Worm (Caenorhabditis elegans) whole organism, early embryonic: ENCODE measurements around the gene F41E7.9.

Experiments
- B0310.2 ChIP-seq: sonication (generic microtip); optimal IDR thresholded peaks from 2 replicates; lab custom pipeline; 2016; ENCODE audit warnings: mild to moderate bottlenecking, missing genetic modification characterization, missing compliant biosample characterization
- F13C5.2 ChIP-seq: sonication (generic microtip); optimal IDR thresholded peaks from 2 replicates; lab custom pipeline; 2017; ENCODE audit warnings: mild to moderate bottlenecking, missing genetic modification characterization, inconsistent platforms, missing compliant biosample characterization
- aly-1 ChIP-seq: sonication (generic microtip); optimal IDR thresholded peaks from 2 replicates; lab custom pipeline; 2016; ENCODE audit warnings: missing genetic modification characterization, missing compliant biosample characterization
- ama-1 ChIP-seq: fragments of 150-350 bp; optimal IDR thresholded peaks from 2 replicates; lab custom pipeline; 2014
- ceh-13 ChIP-seq: fragments of 200-800 bp; sonication (Bioruptor generic); optimal IDR thresholded peaks from 2 replicates; lab custom pipeline; 2018; ENCODE audit warnings: mild to moderate bottlenecking, missing genetic modification characterization, missing compliant biosample characterization
- ceh-36 ChIP-seq: sonication (generic microtip); optimal IDR thresholded peaks from 2 replicates; lab custom pipeline; 2016; ENCODE audit warnings: missing genetic modification characterization, inconsistent platforms, missing compliant biosample characterization
- ets-7 ChIP-seq: sonication (generic microtip); optimal IDR thresholded peaks from 2 replicates; lab custom pipeline; 2016; ENCODE audit warnings: missing genotype, missing genetic modification characterization, missing compliant biosample characterization
- flt-1 ChIP-seq: fragments of 200-800 bp; sonication (Bioruptor generic); IDR thresholded peaks from 2 replicates; pipeline ENCODE4 v1.3.6; 2022; ENCODE audit warnings: missing genetic modification characterization, missing compliant biosample characterization
- hmbx-1 ChIP-seq: sonication (generic microtip); optimal IDR thresholded peaks from 2 replicates; lab custom pipeline; 2016; ENCODE audit warnings: mild to moderate bottlenecking, missing genetic modification characterization, missing compliant biosample characterization
- hmg-4 ChIP-seq: fragments of 200-800 bp; sonication (Bioruptor generic); optimal IDR thresholded peaks from 2 replicates; lab custom pipeline; 2018; ENCODE audit warnings: mild to moderate bottlenecking, missing genetic modification characterization, missing compliant biosample characterization
- hnd-1 ChIP-seq: sonication (generic microtip); optimal IDR thresholded peaks from 2 replicates; lab custom pipeline; 2016; ENCODE audit warnings: missing genetic modification characterization, missing compliant biosample characterization
- pes-1 ChIP-seq: fragments of 200-800 bp; sonication (Bioruptor generic); IDR thresholded peaks from 2 replicates; pipeline ENCODE4 v1.3.6; 2022; ENCODE audit warnings: missing genetic modification reagents, missing genetic modification characterization, missing compliant biosample characterization
- scrt-1 ChIP-seq: fragments of 200-800 bp; sonication (Bioruptor generic); IDR thresholded peaks from 2 replicates; pipeline ENCODE4 v1.3.6; 2022; ENCODE audit warnings: missing genetic modification characterization, missing compliant biosample characterization
- sea-1 ChIP-seq: fragments of 200-800 bp; sonication (Bioruptor generic); conservative IDR thresholded peaks from 2 replicates; pipeline ENCODE4 v1.3.6; 2022; ENCODE audit warnings: missing genetic modification characterization, missing compliant biosample characterization
- tbx-11 ChIP-seq: fragments of 200-800 bp; sonication (Bioruptor generic); IDR thresholded peaks from 2 replicates; pipeline ENCODE4 v1.3.6; 2022; ENCODE audit warnings: missing genetic modification characterization, missing compliant biosample characterization
- tbx-37 ChIP-seq: fragments of 200-800 bp; sonication (Bioruptor generic); conservative IDR thresholded peaks from 2 replicates; pipeline ENCODE4 v1.3.6; 2022; ENCODE audit warnings: missing genetic modification reagents, missing genetic modification characterization, missing compliant biosample characterization
- tra-4 ChIP-seq: sonication (generic microtip); optimal IDR thresholded peaks from 2 replicates; lab custom pipeline; 2017; ENCODE audit warnings: missing genetic modification characterization, missing compliant biosample characterization

Gene F41E7.9

ce11 chrX:10306289-10306688, 9.5 kb downstream of the F41E7.9 start, which contains the start of gene cnc-8:
TSS of gene cnc-8 (plus strand) at chrX:10306595.
- TF ChIP-seq tbx-37 (no peak), ceh-13 (GFP tag; lab: Kevin White, UChicago) (no peak), hmg-4 (GFP tag; lab: Kevin White, UChicago) (no peak), B0310.2 (tag; lab: Kevin White, UChicago) (no peak), pes-1 (GFP tag; lab: Robert Waterston, UW) (no peak), tra-4 (tag; lab: Kevin White, UChicago) (no peak), ceh-36 (no peak), hnd-1 (tag; lab: Kevin White, UChicago) (no peak)

- TF ChIP-seq B0310.2 (tag; lab: Kevin White, UChicago) = no peak
- TF ChIP-seq hmbx-1 = no peak
- TF ChIP-seq F13C5.2 (tag; lab: Kevin White, UChicago) = no peak
- TF ChIP-seq pes-1 (GFP tag; lab: Robert Waterston, UW) = no peak
- no peak for TF ChIP-seq ceh-36
- no peak for TF ChIP-seq sea-1 (GFP tag; lab: Robert Waterston, UW)
- no peak for TF ChIP-seq ceh-13 (GFP tag; lab: Kevin White, UChicago)
- TF ChIP-seq hnd-1 (tag; lab: Kevin White, UChicago) = no peak
- TF ChIP-seq aly-1 (tag; lab: Kevin White, UChicago) = no peak
- no peak for TF ChIP-seq scrt-1 (GFP tag; lab: Robert Waterston, UW)
- TF ChIP-seq tbx-37 = no peak
- TF ChIP-seq flt-1 (GFP tag; lab: Robert Waterston, UW) = no peak
- no peak for TF ChIP-seq ama-1 (lab: Kevin White, UChicago)
- TF ChIP-seq ets-7 = no peak
Measured at ce11 chrX:10304178-10304577, 11.6 kb downstream of the F41E7.9 start, which contains the start of gene fipr-21. TSS of gene fipr-21 (plus strand) at chrX:10304529.

ce11 chrX:10302430-10302829, 13.4 kb downstream of the F41E7.9 start, which contains the start of gene fip-5:
TSS of gene fip-5 (plus strand) at chrX:10302741.
- TF ChIP-seq ceh-13 (GFP tag; lab: Kevin White, UChicago) (no peak), sea-1 (GFP tag; lab: Robert Waterston, UW) (no peak), tra-4 (tag; lab: Kevin White, UChicago) (no peak), F13C5.2 (tag; lab: Kevin White, UChicago) (no peak), B0310.2 (tag; lab: Kevin White, UChicago) (no peak), pes-1 (GFP tag; lab: Robert Waterston, UW) (no peak), hmg-4 (GFP tag; lab: Kevin White, UChicago) (no peak), scrt-1 (GFP tag; lab: Robert Waterston, UW) (no peak)

ce11 chrX:10301920-10302319, 13.9 kb downstream of the F41E7.9 start:
- TF ChIP-seq tbx-37 = no peak
- TF ChIP-seq F13C5.2 (tag; lab: Kevin White, UChicago) = no peak
- no peak for TF ChIP-seq ceh-13 (GFP tag; lab: Kevin White, UChicago)
- TF ChIP-seq pes-1 (GFP tag; lab: Robert Waterston, UW) = no peak
- TF ChIP-seq B0310.2 (tag; lab: Kevin White, UChicago) = no peak
- TF ChIP-seq tra-4 (tag; lab: Kevin White, UChicago) = no peak
- no peak for TF ChIP-seq hnd-1 (tag; lab: Kevin White, UChicago)
- TF ChIP-seq ets-7 = no peak
- no peak for TF ChIP-seq aly-1 (tag; lab: Kevin White, UChicago)
- no peak for TF ChIP-seq flt-1 (GFP tag; lab: Robert Waterston, UW)
- no peak for TF ChIP-seq ceh-36
- TF ChIP-seq tbx-11 = no peak
- no peak for TF ChIP-seq sea-1 (GFP tag; lab: Robert Waterston, UW)
- no peak for TF ChIP-seq ama-1 (lab: Kevin White, UChicago)
- TF ChIP-seq hmbx-1 = no peak
- TF ChIP-seq hmg-4 (GFP tag; lab: Kevin White, UChicago) = no peak
- TF ChIP-seq scrt-1 (GFP tag; lab: Robert Waterston, UW) = no peak

ce11 chrX:10298932-10299331, 16.9 kb downstream of the F41E7.9 start:
- TF ChIP-seq pes-1 (GFP tag; lab: Robert Waterston, UW) (peak; percentile 61; the same call in 1 of the 2 replicates), flt-1 (GFP tag; lab: Robert Waterston, UW) (0 out of 2 replicates have a peak, but pooled peaks have one; percentile 5)

- TF ChIP-seq flt-1 (GFP tag; lab: Robert Waterston, UW) = no peak
- TF ChIP-seq ceh-36 = no peak
- no peak for TF ChIP-seq ceh-13 (GFP tag; lab: Kevin White, UChicago)
Measured at ce11 chrX:10297410-10297809, 18.4 kb downstream of the F41E7.9 start.

- TF ChIP-seq ets-7 (no peak), tbx-37 (no peak), hmg-4 (GFP tag; lab: Kevin White, UChicago) (no peak), sea-1 (GFP tag; lab: Robert Waterston, UW) (no peak), F13C5.2 (tag; lab: Kevin White, UChicago) (no peak)
Measured at ce11 chrX:10285634-10286033, 30.2 kb downstream of the F41E7.9 start, which contains the start of gene npr-6. TSS of gene npr-6 (minus strand) at chrX:10285734.

- no peak for TF ChIP-seq flt-1 (GFP tag; lab: Robert Waterston, UW)
- TF ChIP-seq ama-1 (lab: Kevin White, UChicago) = no peak
- TF ChIP-seq ceh-36 = no peak
- no peak for TF ChIP-seq B0310.2 (tag; lab: Kevin White, UChicago)
- TF ChIP-seq hnd-1 (tag; lab: Kevin White, UChicago) = no peak
- no peak for TF ChIP-seq aly-1 (tag; lab: Kevin White, UChicago)
- TF ChIP-seq tbx-11 = no peak
- TF ChIP-seq tbx-37 = no peak
- TF ChIP-seq sea-1 (GFP tag; lab: Robert Waterston, UW) = no peak
- TF ChIP-seq ceh-13 (GFP tag; lab: Kevin White, UChicago) = no peak
- no peak for TF ChIP-seq pes-1 (GFP tag; lab: Robert Waterston, UW)
- no peak for TF ChIP-seq hmbx-1
- TF ChIP-seq scrt-1 (GFP tag; lab: Robert Waterston, UW) = no peak
- no peak for TF ChIP-seq tra-4 (tag; lab: Kevin White, UChicago)
- no peak for TF ChIP-seq F13C5.2 (tag; lab: Kevin White, UChicago)
Measured at ce11 chrX:10279299-10279698, 36.5 kb downstream of the F41E7.9 start, which contains the start of gene slc-9B.1. TSS of gene slc-9B.1 (plus strand) at chrX:10279599.
